Fruit fly (Drosophila melanogaster) whole organism, embryonic: ENCODE data around the gene CG12947.

Source experiments
- Adf1 ChIP-seq: fragments of 200-800 bp; sonication (Bioruptor generic); IDR thresholded peaks from 2 replicates; pipeline ENCODE4 v1.3.6; 2022; ENCODE audit warnings: missing biosample characterization, missing genetic modification characterization
- Aef1 ChIP-seq: fragments of 200-800 bp; sonication (Bioruptor generic); IDR thresholded peaks from 3 replicates; pipeline ENCODE4 v1.3.6; 2022; ENCODE audit warnings: missing biosample characterization, missing genetic modification characterization
- Blimp-1 ChIP-seq: fragments of 200-800 bp; sonication (Bioruptor generic); optimal IDR thresholded peaks from 3 replicates; lab custom pipeline; 2018; ENCODE audit warnings: missing biosample characterization, missing genetic modification characterization, mild to moderate bottlenecking, moderate library complexity, missing genetic modification reagents
- CG1024 ChIP-seq: fragments of 200-800 bp; sonication (Bioruptor generic); IDR thresholded peaks from 2 replicates; pipeline ENCODE4 v1.3.6; 2022; ENCODE audit warnings: missing biosample characterization, missing genetic modification characterization
- CG12071 ChIP-seq: fragments of 200-800 bp; sonication (Bioruptor generic); optimal IDR thresholded peaks from 3 replicates; lab custom pipeline; 2018; ENCODE audit warnings: missing biosample characterization, mild to moderate bottlenecking, missing genetic modification characterization
- CG15011 ChIP-seq: fragments of 200-800 bp; sonication (Bioruptor generic); optimal IDR thresholded peaks from 3 replicates; lab custom pipeline; 2018; ENCODE audit warnings: missing biosample characterization, mild to moderate bottlenecking, missing genetic modification characterization
- CG17186 ChIP-seq: fragments of 200-800 bp; sonication (Bioruptor generic); optimal IDR thresholded peaks from 3 replicates; lab custom pipeline; 2017; ENCODE audit warnings: missing biosample characterization, missing genetic modification reagents, missing genetic modification characterization
- CG1792 ChIP-seq: fragments of 200-800 bp; sonication (Bioruptor generic); optimal IDR thresholded peaks from 2 replicates; lab custom pipeline; 2016; ENCODE audit warnings: missing biosample characterization, missing genetic modification characterization
- CG1832 ChIP-seq: fragments of 200-800 bp; sonication (Bioruptor generic); optimal IDR thresholded peaks from 2 replicates; lab custom pipeline; 2017; ENCODE audit warnings: missing biosample characterization, mild to moderate bottlenecking, missing genetic modification characterization, inconsistent platforms
- CG18599 ChIP-seq: fragments of 200-800 bp; sonication (Bioruptor generic); optimal IDR thresholded peaks from 3 replicates; lab custom pipeline; 2017; ENCODE audit warnings: missing biosample characterization, missing genetic modification characterization, mild to moderate bottlenecking, moderate library complexity, missing genetic modification reagents
- CG2199 ChIP-seq: fragments of 200-800 bp; sonication (Bioruptor generic); IDR thresholded peaks from 3 replicates; pipeline ENCODE4 v1.3.6; 2022; ENCODE audit warnings: missing biosample characterization, missing genetic modification characterization
- CG4424 ChIP-seq: fragments of 200-800 bp; sonication (Bioruptor generic); optimal IDR thresholded peaks from 3 replicates; lab custom pipeline; 2016; ENCODE audit warnings: missing biosample characterization, missing genetic modification characterization
- CG6175 ChIP-seq: fragments of 200-800 bp; sonication (Bioruptor generic); IDR thresholded peaks from 3 replicates; pipeline ENCODE4 v1.3.6; 2022; ENCODE audit warnings: missing biosample characterization, missing genetic modification characterization
- CG6254 ChIP-seq: fragments of 200-800 bp; sonication (Bioruptor generic); optimal IDR thresholded peaks from 3 replicates; lab custom pipeline; 2017; ENCODE audit warnings: mild to moderate bottlenecking, missing biosample characterization, missing genetic modification reagents, missing genetic modification characterization
- CG7357 ChIP-seq: fragments of 200-800 bp; sonication (Bioruptor generic); IDR thresholded peaks from 3 replicates; pipeline ENCODE4 v1.3.6; 2022; ENCODE audit warnings: missing biosample characterization, missing genetic modification characterization
- CG7556 ChIP-seq: fragments of 200-800 bp; sonication (Bioruptor generic); optimal IDR thresholded peaks from 2 replicates; lab custom pipeline; 2017; ENCODE audit warnings: missing biosample characterization, mild to moderate bottlenecking, missing genetic modification characterization
- CG7786 ChIP-seq: fragments of 200-800 bp; sonication (Bioruptor generic); optimal IDR thresholded peaks from 2 replicates; lab custom pipeline; 2016; ENCODE audit warnings: missing biosample characterization, missing genetic modification characterization
- CG9727 ChIP-seq: fragments of 200-800 bp; sonication (Bioruptor generic); optimal IDR thresholded peaks from 3 replicates; lab custom pipeline; 2017; ENCODE audit warnings: missing biosample characterization, mild to moderate bottlenecking, missing genetic modification characterization
- Dfd ChIP-seq, 2 experiments: fragments of >200 bp; optimal IDR thresholded peaks; 2 replicates each; lab custom pipeline; 2017; ENCODE audit warnings: missing biosample characterization in 2 of 2, missing genetic modification characterization in 2 of 2
- Dip3 ChIP-seq: fragments of 200-800 bp; sonication (Bioruptor generic); optimal IDR thresholded peaks from 3 replicates; lab custom pipeline; 2016; ENCODE audit warnings: missing biosample characterization, missing genetic modification characterization
- Doc3 ChIP-seq: fragments of 200-800 bp; sonication (Bioruptor generic); IDR thresholded peaks from 3 replicates; pipeline ENCODE4 v1.3.6; 2022; ENCODE audit warnings: missing biosample characterization, missing genetic modification characterization; ENCODE audit not compliant: partially characterized antibody
- E2f1 ChIP-seq: fragments of 200-800 bp; sonication (Bioruptor generic); IDR thresholded peaks from 2 replicates; pipeline ENCODE4 v1.3.6; 2022; ENCODE audit warnings: missing biosample characterization, missing genetic modification characterization
- H15 ChIP-seq: fragments of 200-800 bp; sonication (Bioruptor generic); IDR thresholded peaks from 3 replicates; pipeline ENCODE4 v1.3.6; 2022; ENCODE audit warnings: missing biosample characterization, missing genetic modification characterization
- HHEX ChIP-seq: fragments of 200-800 bp; sonication (Bioruptor generic); optimal IDR thresholded peaks from 3 replicates; lab custom pipeline; 2017; ENCODE audit warnings: missing biosample characterization, mild to moderate bottlenecking, missing genetic modification characterization, missing genetic modification reagents
- HLH4C ChIP-seq: fragments of 200-800 bp; sonication (Bioruptor generic); IDR thresholded peaks from 3 replicates; pipeline ENCODE4 v1.3.6; 2022; ENCODE audit warnings: missing biosample characterization, missing genetic modification characterization; ENCODE audit not compliant: partially characterized antibody
- Hmx ChIP-seq: fragments of 200-800 bp; sonication (Bioruptor generic); optimal IDR thresholded peaks from 2 replicates; lab custom pipeline; 2016; ENCODE audit warnings: missing biosample characterization, missing genetic modification characterization
- Hr39 ChIP-seq: fragments of >200 bp; optimal IDR thresholded peaks from 2 replicates; lab custom pipeline; 2017
- Sry-β ChIP-seq: fragments of 200-800 bp; sonication (Bioruptor generic); optimal IDR thresholded peaks from 2 replicates; lab custom pipeline; 2018; ENCODE audit warnings: missing biosample characterization, mild to moderate bottlenecking, missing genetic modification characterization, moderate library complexity
- bcd ChIP-seq: fragments of 200-800 bp; sonication (Bioruptor generic); optimal IDR thresholded peaks from 2 replicates; lab custom pipeline; 2017; ENCODE audit warnings: missing biosample characterization, mild to moderate bottlenecking, missing genetic modification characterization
- btn ChIP-seq: fragments of 200-800 bp; sonication (Bioruptor generic); optimal IDR thresholded peaks from 2 replicates; lab custom pipeline; 2016; ENCODE audit warnings: missing biosample characterization, missing genetic modification characterization
- cas ChIP-seq: fragments of 200-800 bp; sonication (Bioruptor generic); IDR thresholded peaks from 2 replicates; pipeline ENCODE4 v1.3.6; 2022; ENCODE audit warnings: missing biosample characterization, missing genetic modification characterization
- dan ChIP-seq: fragments of 200-800 bp; sonication (Bioruptor generic); IDR thresholded peaks from 2 replicates; pipeline ENCODE4 v1.3.6; 2022; ENCODE audit warnings: missing biosample characterization, missing genetic modification characterization
- exex ChIP-seq: fragments of 200-800 bp; sonication (Bioruptor generic); optimal IDR thresholded peaks from 4 replicates; lab custom pipeline; 2018; ENCODE audit warnings: missing biosample characterization, mild to moderate bottlenecking, missing genetic modification characterization, moderate library complexity
- gt ChIP-seq: fragments of 200-800 bp; sonication (Bioruptor generic); IDR thresholded peaks from 2 replicates; pipeline ENCODE4 v1.3.6; 2022; ENCODE audit warnings: missing biosample characterization, missing genetic modification characterization
- hbn ChIP-seq: fragments of 200-800 bp; sonication (Bioruptor generic); IDR thresholded peaks from 2 replicates; pipeline ENCODE4 v1.3.6; 2022; ENCODE audit warnings: missing biosample characterization, missing genetic modification characterization; ENCODE audit not compliant: partially characterized antibody
- insv ChIP-seq, 2 experiments: fragments of 200-800 bp; sonication (Bioruptor generic); optimal IDR thresholded peaks; 3 replicates each; lab custom pipeline; 2016 to 2018; ENCODE audit warnings: missing biosample characterization in 2 of 2, missing genetic modification characterization in 2 of 2
- nom ChIP-seq: fragments of 200-800 bp; sonication (Bioruptor generic); optimal IDR thresholded peaks from 2 replicates; lab custom pipeline; 2017; ENCODE audit warnings: missing biosample characterization, missing genetic modification characterization, mild to moderate bottlenecking, moderate library complexity, missing genetic modification reagents
- odd ChIP-seq: fragments of 200-800 bp; sonication (Bioruptor generic); optimal IDR thresholded peaks from 2 replicates; lab custom pipeline; 2017; ENCODE audit warnings: missing biosample characterization, mild to moderate bottlenecking, missing genetic modification characterization
- otp ChIP-seq: fragments of 200-800 bp; sonication (Bioruptor generic); IDR thresholded peaks from 3 replicates; pipeline ENCODE4, ENCODE4 v1.3.6; 2022; ENCODE audit warnings: missing biosample characterization, missing genetic modification characterization
- pnt ChIP-seq: fragments of 200-800 bp; sonication (Bioruptor generic); optimal IDR thresholded peaks from 3 replicates; lab custom pipeline; 2016; ENCODE audit warnings: missing biosample characterization, missing genetic modification characterization
- pum ChIP-seq: fragments of 200-800 bp; sonication (Bioruptor generic); optimal IDR thresholded peaks from 2 replicates; lab custom pipeline; 2016; ENCODE audit warnings: missing biosample characterization, missing genetic modification characterization
- repo ChIP-seq: fragments of 200-800 bp; sonication (Bioruptor generic); optimal IDR thresholded peaks from 2 replicates; lab custom pipeline; 2016; ENCODE audit warnings: missing biosample characterization, missing genetic modification characterization
- salm ChIP-seq: fragments of 200-800 bp; sonication (Bioruptor generic); optimal IDR thresholded peaks from 2 replicates; lab custom pipeline; 2018; ENCODE audit warnings: missing biosample characterization, mild to moderate bottlenecking, missing genetic modification characterization
- sens ChIP-seq: fragments of 200-800 bp; sonication (Bioruptor generic); peaks from one replicate; lab custom pipeline; 2016; ENCODE audit warnings: missing biosample characterization, missing genetic modification characterization
- sens-2 ChIP-seq: fragments of 200-800 bp; sonication (Bioruptor generic); IDR thresholded peaks from 2 replicates; pipeline ENCODE4 v1.3.6; 2022; ENCODE audit warnings: missing biosample characterization, missing genetic modification characterization
- shn ChIP-seq: fragments of 200-800 bp; sonication (Bioruptor generic); optimal IDR thresholded peaks from 3 replicates; lab custom pipeline; 2016; ENCODE audit warnings: missing biosample characterization, missing genetic modification characterization
- so ChIP-seq: fragments of 200-800 bp; sonication (Bioruptor generic); IDR thresholded peaks from 3 replicates; pipeline ENCODE4 v1.3.6; 2022; ENCODE audit warnings: missing biosample characterization, missing genetic modification characterization
- sr ChIP-seq: fragments of 200-800 bp; sonication (Bioruptor generic); IDR thresholded peaks from 3 replicates; pipeline ENCODE4 v1.3.6; 2022; ENCODE audit warnings: missing biosample characterization, missing genetic modification characterization
- trem ChIP-seq: fragments of 200-800 bp; optimal IDR thresholded peaks from 3 replicates; lab custom pipeline; 2019; ENCODE audit warnings: missing biosample characterization, mild to moderate bottlenecking, missing genetic modification characterization, moderate library complexity
- vfl ChIP-seq: fragments of 200-800 bp; sonication (Bioruptor generic); optimal IDR thresholded peaks from 2 replicates; lab custom pipeline; 2016; ENCODE audit warnings: missing biosample characterization, missing genetic modification characterization
- wdn ChIP-seq: fragments of 200-800 bp; sonication (Bioruptor generic); IDR thresholded peaks from 2 replicates; pipeline ENCODE4 v1.3.6; 2022; ENCODE audit warnings: missing biosample characterization, missing genetic modification characterization

The CG12947 gene

DNA sequence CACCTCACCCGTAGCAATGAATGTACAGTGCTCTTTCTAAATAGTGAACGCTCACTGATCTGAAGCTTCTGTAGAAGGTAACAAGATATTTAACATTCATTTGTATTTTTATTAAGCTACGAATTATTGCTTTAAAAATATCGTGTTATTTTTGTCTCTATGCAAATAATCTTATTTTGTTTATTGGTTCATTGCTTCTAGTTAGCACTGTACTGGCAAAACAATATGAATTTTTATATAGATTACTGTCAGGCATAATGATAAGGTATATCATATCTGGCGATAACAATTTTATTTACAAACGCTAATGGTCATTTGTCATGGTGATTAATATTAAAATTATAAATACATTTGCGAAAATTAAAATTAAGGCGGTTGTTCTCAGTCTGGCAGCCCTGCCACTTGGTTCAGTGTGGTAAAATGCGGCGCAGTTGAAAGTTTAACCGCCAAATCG lies 8.3 kb upstream of the CG12947 start, which contains the start of gene CG9471 (continued):
- TF ChIP-seq CG2199 (GFP tag; lab: Robert Waterston, UW) (0 out of 3 replicates have a peak, but pooled peaks have one; percentile 52), Dip3 (GFP tag; lab: Kevin White, UChicago) (peak; percentile 94), nom (peak; percentile 86), Hr39 (lab: Kevin White, UChicago) (no peak), wdn (peak; percentile 89), cas (GFP tag; lab: Robert Waterston, UW) (peak; percentile 91), CG7357 (GFP tag; lab: Robert Waterston, UW) (peak; percentile 83), HHEX (GFP tag; lab: Kevin White, UChicago) (peak; percentile 93), CG9727 (GFP tag; lab: Kevin White, UChicago) (peak; percentile 92), exex (tag; lab: Kevin White, UChicago) (peak; percentile 92), trem (tag; lab: Kevin White, UChicago) (peak; percentile 90), Adf1 (peak; percentile 71), bcd (peak; percentile 87), CG6254 (peak; percentile 72), odd (GFP tag; lab: Kevin White, UChicago) (peak; percentile 83), CG17186 (GFP tag; lab: Kevin White, UChicago) (peak; percentile 16), dan (peak; percentile 69), CG6175 (GFP tag; lab: Robert Waterston, UW) (peak; percentile 67; the same call in 1 of the 3 replicates), CG12071 (peak; percentile 88), otp (GFP tag; lab: Robert Waterston, UW) (peak; percentile 85; the same call in 2 of the 3 replicates), gt (GFP tag; lab: Robert Waterston, UW) (peak; percentile 47), vfl (GFP tag; lab: Kevin White, UChicago) (peak; percentile 82), CG1832 (GFP tag; lab: Kevin White, UChicago) (no peak), salm (peak; percentile 87), Dfd (GFP tag; optimal IDR thresholded peaks at IDR 0.05; lab: Kevin White, UChicago) (no peak), CG7786 (GFP tag; lab: Kevin White, UChicago) (peak; percentile 93), E2f1 (peak; percentile 91), pnt (GFP tag; lab: Kevin White, UChicago) (peak; percentile 89), Blimp-1 (GFP tag; lab: Kevin White, UChicago) (peak; percentile 89), CG4424 (GFP tag; lab: Kevin White, UChicago) (peak; percentile 91), CG18599 (peak; percentile 94), so (GFP tag; lab: Robert Waterston, UW) (peak; percentile 84), hbn (no peak), CG7556 (GFP tag; lab: Kevin White, UChicago) (peak; percentile 90), btn (peak; percentile 25), Hmx (GFP tag; lab: Kevin White, UChicago) (peak; percentile 88), Sry-β (peak; percentile 10), CG15011 (GFP tag; lab: Kevin White, UChicago) (peak; percentile 86), sens-2 (GFP tag; lab: Robert Waterston, UW) (peak; percentile 85), HLH4C (peak; percentile 32; the same call in 1 of the 3 replicates), H15 (GFP tag; lab: Robert Waterston, UW) (peak; percentile 94), sr (peak; percentile 48; the same call in 1 of the 3 replicates), insv (GFP tag; optimal IDR thresholded peaks at IDR 0.05; lab: Kevin White, UChicago) (peak in 1 of 2 experiments; percentile 55), Aef1 (GFP tag; lab: Robert Waterston, UW) (peak; percentile 91), shn (GFP tag; lab: Kevin White, UChicago) (peak; percentile 79), pum (GFP tag; lab: Kevin White, UChicago) (peak; percentile 88), repo (GFP tag; lab: Kevin White, UChicago) (peak; percentile 68), Doc3 (GFP tag; lab: Robert Waterston, UW) (no peak), sens (GFP tag; lab: Kevin White, UChicago) (peak; percentile 98), CG1792 (GFP tag; lab: Kevin White, UChicago) (peak; percentile 83), CG1024 (GFP tag; lab: Robert Waterston, UW) (peak; percentile 56; the same call in 1 of the 2 replicates)
